Fruit fly (Drosophila melanogaster): ENCODE results near the gene hep.
A peak's percentile ranks its signal among the peaks of the same experiment; 100 is the strongest.

The hep gene

dm6 chrX:13087333-13087828 lies 2.9 kb downstream of the hep start:
- TF ChIP-seq pad (GFP tag; optimal IDR thresholded peaks at IDR 0.05), result peak; percentile 0
- peak; percentile 43 for TF ChIP-seq bab1 (GFP tag; optimal IDR thresholded peaks at IDR 0.05)
- TF ChIP-seq cic (GFP tag; optimal IDR thresholded peaks at IDR 0.05), result peak; percentile 40
- no peak for TF ChIP-seq kay (GFP tag; ENCODE audit: borderline replicate concordance)
- no peak for TF ChIP-seq ovo (GFP tag; optimal IDR thresholded peaks at IDR 0.05)
- peak; percentile 11 for TF ChIP-seq tj (GFP tag; optimal IDR thresholded peaks at IDR 0.05)

dm6 chrX:13055228-13055627 lies 35.0 kb downstream of the hep start, which contains the start of gene CG12715:
TSS of gene CG12715 (minus strand) at chrX:13055328.
- no peak for TF ChIP-seq Hr96 (GFP tag; optimal IDR thresholded peaks at IDR 0.05)
- TF ChIP-seq CG7101 (tag; optimal IDR thresholded peaks at IDR 0.05), result no peak
- no peak for TF ChIP-seq CG1620 (GFP tag; optimal IDR thresholded peaks at IDR 0.05)
- TF ChIP-seq Mnt (GFP tag; optimal IDR thresholded peaks at IDR 0.05), result no peak
- TF ChIP-seq cnc (optimal IDR thresholded peaks at IDR 0.05), result no peak
- TF ChIP-seq Crg-1 (GFP tag; optimal IDR thresholded peaks at IDR 0.05), result no peak
- no peak for TF ChIP-seq CG7045 (GFP tag; optimal IDR thresholded peaks at IDR 0.05)
- TF ChIP-seq pad (GFP tag; optimal IDR thresholded peaks at IDR 0.05), result no peak
- TF ChIP-seq kay (GFP tag; ENCODE audit: borderline replicate concordance), result no peak
- no peak for TF ChIP-seq Clk (GFP tag; optimal IDR thresholded peaks at IDR 0.05)
- no peak for TF ChIP-seq cic (GFP tag; optimal IDR thresholded peaks at IDR 0.05)
- TF ChIP-seq CG33017 (tag; optimal IDR thresholded peaks at IDR 0.05), result no peak
- no peak for TF ChIP-seq CG12768 (GFP tag; optimal IDR thresholded peaks at IDR 0.05)
- TF ChIP-seq CG11617 (GFP tag; optimal IDR thresholded peaks at IDR 0.05), result no peak
- TF ChIP-seq ovo (GFP tag; optimal IDR thresholded peaks at IDR 0.05), result no peak
- TF ChIP-seq CG14711 (tag; optimal IDR thresholded peaks at IDR 0.05), result no peak
- no peak for TF ChIP-seq toe (GFP tag; optimal IDR thresholded peaks at IDR 0.05)
- no peak for TF ChIP-seq tj (GFP tag; optimal IDR thresholded peaks at IDR 0.05)
- TF ChIP-seq CG5204 (GFP tag; optimal IDR thresholded peaks at IDR 0.05), result no peak
- TF ChIP-seq bab1 (GFP tag; optimal IDR thresholded peaks at IDR 0.05), result no peak

All from whole organism, adult.